Fruit fly (Drosophila melanogaster): ENCODE measurements around the gene sick.
A peak's percentile ranks its signal among the peaks of the same experiment; 100 is the strongest.

sick gene

dm6 chr2L:19809515-19810049 lies 13.4 kb downstream of the sick start:
- no peak for TF ChIP-seq CG32121 (GFP tag; IDR thresholded peaks at IDR 0.05)
- no peak for TF ChIP-seq CG17806 (tag; optimal IDR thresholded peaks at IDR 0.05)
- TF ChIP-seq CG4496 (GFP tag; IDR thresholded peaks at IDR 0.05): no peak
- TF ChIP-seq fd96Ca (GFP tag; IDR thresholded peaks at IDR 0.05): no peak
- TF ChIP-seq Snoo (tag; optimal IDR thresholded peaks at IDR 0.05): no peak
- no peak for TF ChIP-seq CG8159 (tag; optimal IDR thresholded peaks at IDR 0.05)
- TF ChIP-seq EcR (GFP tag; optimal IDR thresholded peaks at IDR 0.05): no peak
- no peak for TF ChIP-seq gl (tag; optimal IDR thresholded peaks at IDR 0.05)
- no peak for TF ChIP-seq CG15710 (tag; optimal IDR thresholded peaks at IDR 0.05)
- no peak for TF ChIP-seq CG10348 (GFP tag; IDR thresholded peaks at IDR 0.05)
- TF ChIP-seq CG14655 (GFP tag; optimal IDR thresholded peaks at IDR 0.05): no peak
- TF ChIP-seq CG13204 (GFP tag; optimal IDR thresholded peaks at IDR 0.05): no peak
- TF ChIP-seq CG8301 (tag; optimal IDR thresholded peaks at IDR 0.05): no peak
- no peak for TF ChIP-seq CG34367 (tag; optimal IDR thresholded peaks at IDR 0.05)
- TF ChIP-seq Pif1A (GFP tag; optimal IDR thresholded peaks at IDR 0.05): no peak
- no peak for TF ChIP-seq Ets98B (GFP tag; IDR thresholded peaks at IDR 0.05)

dm6 chr2L:19810642-19811041 lies 14.5 kb downstream of the sick start:
- TF ChIP-seq CG17806 (tag; optimal IDR thresholded peaks at IDR 0.05): no peak
- no peak for TF ChIP-seq CG15710 (tag; optimal IDR thresholded peaks at IDR 0.05)
- no peak for TF ChIP-seq CG8159 (tag; optimal IDR thresholded peaks at IDR 0.05)
- TF ChIP-seq CG10348 (GFP tag; IDR thresholded peaks at IDR 0.05): no peak
- TF ChIP-seq CG34367 (tag; optimal IDR thresholded peaks at IDR 0.05): no peak

dm6 chr2L:19814432-19814831 lies 18.3 kb downstream of the sick start, which contains the start of gene CG13962:
Gene CG13962, minus strand, starts transcription at chr2L:19814532.
- TF ChIP-seq CG10348 (GFP tag; IDR thresholded peaks at IDR 0.05): no peak
- no peak for TF ChIP-seq CG14655 (GFP tag; optimal IDR thresholded peaks at IDR 0.05)
- no peak for TF ChIP-seq Ets98B (GFP tag; IDR thresholded peaks at IDR 0.05)
- TF ChIP-seq Pif1B (GFP tag; optimal IDR thresholded peaks at IDR 0.05): no peak
- no peak for TF ChIP-seq CG8159 (tag; optimal IDR thresholded peaks at IDR 0.05)
- TF ChIP-seq CG32121 (GFP tag; IDR thresholded peaks at IDR 0.05): no peak
- TF ChIP-seq CG8301 (tag; optimal IDR thresholded peaks at IDR 0.05): no peak
- TF ChIP-seq rn (GFP tag; IDR thresholded peaks at IDR 0.05): no peak
- no peak for TF ChIP-seq CG12605 (GFP tag; IDR thresholded peaks at IDR 0.05)
- TF ChIP-seq CG17806 (tag; optimal IDR thresholded peaks at IDR 0.05): no peak
- TF ChIP-seq Pif1A (GFP tag; optimal IDR thresholded peaks at IDR 0.05): no peak
- no peak for TF ChIP-seq CG15710 (tag; optimal IDR thresholded peaks at IDR 0.05)

dm6 chr2L:19817147-19817546 lies 21.0 kb downstream of the sick start:
- TF ChIP-seq D1 (tag; optimal IDR thresholded peaks at IDR 0.05): peak; percentile 65
- TF ChIP-seq CG8301 (tag; optimal IDR thresholded peaks at IDR 0.05): no peak

dm6 chr2L:19819896-19820295 lies 23.7 kb downstream of the sick start:
- TF ChIP-seq D1 (tag; optimal IDR thresholded peaks at IDR 0.05) (no peak), CG8159 (tag; optimal IDR thresholded peaks at IDR 0.05) (no peak), EcR (GFP tag; optimal IDR thresholded peaks at IDR 0.05) (peak; percentile 85), Pif1A (GFP tag; optimal IDR thresholded peaks at IDR 0.05) (no peak)

- TF ChIP-seq Ets98B (GFP tag; IDR thresholded peaks at IDR 0.05): no peak
- no peak for TF ChIP-seq CG34367 (tag; optimal IDR thresholded peaks at IDR 0.05)
- no peak for TF ChIP-seq gl (tag; optimal IDR thresholded peaks at IDR 0.05)
- TF ChIP-seq CG32121 (GFP tag; IDR thresholded peaks at IDR 0.05): no peak
- no peak for TF ChIP-seq D1 (tag; optimal IDR thresholded peaks at IDR 0.05)
- TF ChIP-seq CG12605 (GFP tag; IDR thresholded peaks at IDR 0.05): no peak
- TF ChIP-seq CG8159 (tag; optimal IDR thresholded peaks at IDR 0.05): no peak
- TF ChIP-seq CG4496 (GFP tag; IDR thresholded peaks at IDR 0.05): no peak
These were observed 28.1 kb downstream of the sick start for dm6 chr2L:19824290-19824689.

dm6 chr2L:19829353-19829752 lies 33.2 kb downstream of the sick start:
- TF ChIP-seq CG13204 (GFP tag; optimal IDR thresholded peaks at IDR 0.05) (no peak), CG9948 (tag; optimal IDR thresholded peaks at IDR 0.05) (no peak), Pif1A (GFP tag; optimal IDR thresholded peaks at IDR 0.05) (no peak), Snoo (tag; optimal IDR thresholded peaks at IDR 0.05) (no peak), CG12605 (GFP tag; IDR thresholded peaks at IDR 0.05) (no peak)

dm6 chr2L:19831388-19831787 lies 35.2 kb downstream of the sick start:
- TF ChIP-seq rn (GFP tag; IDR thresholded peaks at IDR 0.05) (no peak), Ets98B (GFP tag; IDR thresholded peaks at IDR 0.05) (no peak), CG15710 (tag; optimal IDR thresholded peaks at IDR 0.05) (no peak), CG4496 (GFP tag; IDR thresholded peaks at IDR 0.05) (no peak), Snoo (tag; optimal IDR thresholded peaks at IDR 0.05) (no peak), Pif1B (GFP tag; optimal IDR thresholded peaks at IDR 0.05) (no peak), CG14655 (GFP tag; optimal IDR thresholded peaks at IDR 0.05) (no peak), CG9948 (tag; optimal IDR thresholded peaks at IDR 0.05) (no peak), CG17806 (tag; optimal IDR thresholded peaks at IDR 0.05) (no peak), D1 (tag; optimal IDR thresholded peaks at IDR 0.05) (no peak), CG34367 (tag; optimal IDR thresholded peaks at IDR 0.05) (no peak), CG10348 (GFP tag; IDR thresholded peaks at IDR 0.05) (no peak), fd96Ca (GFP tag; IDR thresholded peaks at IDR 0.05) (no peak), gl (tag; optimal IDR thresholded peaks at IDR 0.05) (no peak), CG32121 (GFP tag; IDR thresholded peaks at IDR 0.05) (no peak), EcR (GFP tag; optimal IDR thresholded peaks at IDR 0.05) (no peak), CG8159 (tag; optimal IDR thresholded peaks at IDR 0.05) (no peak), Pif1A (GFP tag; optimal IDR thresholded peaks at IDR 0.05) (no peak), CG13204 (GFP tag; optimal IDR thresholded peaks at IDR 0.05) (no peak)
